Worm (Caenorhabditis elegans): Measurements from ENCODE around the gene acl-14.
"Not testable (repeated sequence)": the region's sequence is repeated elsewhere in the genome, so short reads cannot be mapped to it uniquely, and the experiment has no call there.

- TF ChIP-seq unc-39, mab-5, snpc-4, nhr-12, nhr-76, ztf-11, nhr-237, sptf-1, lsy-2, mep-1 (tag; optimal IDR thresholded peaks at IDR 0.05): not testable (repeated sequence)
Observed at ce11 chrV:9379808-9380207, 46.4 kb upstream of the acl-14 start, which contains the start of gene E02C12.11.
